Worm (Caenorhabditis elegans): ENCODE results near the gene vps-33.1.

- TF ChIP-seq unc-55 (GFP tag; optimal IDR thresholded peaks at IDR 0.05) (no peak), fkh-10 (GFP tag; optimal IDR thresholded peaks at IDR 0.05) (no peak), pha-2 (tag; optimal IDR thresholded peaks at IDR 0.05) (no peak), che-1 (tag; optimal IDR thresholded peaks at IDR 0.05) (no peak), ama-1 (optimal IDR thresholded peaks at IDR 0.05) (no peak), nfya-1 (tag; optimal IDR thresholded peaks at IDR 0.05) (no peak), ceh-45 (GFP tag; IDR thresholded peaks at IDR 0.05) (no peak)
Observed at ce11 chrIII:8710310-8710709, 9.6 kb downstream of the vps-33.1 start, which contains the start of gene B0303.11.

Data from whole organism, late embryonic.